Worm (Caenorhabditis elegans) whole organism, early embryonic: ENCODE results near the gene C16A3.2.

Experiments
- ama-1 ChIP-seq: fragments of 150-350 bp; optimal IDR thresholded peaks from 2 replicates; lab custom pipeline; 2014
- ceh-13 ChIP-seq: fragments of 200-800 bp; sonication (Bioruptor generic); optimal IDR thresholded peaks from 2 replicates; lab custom pipeline; 2018; ENCODE audit warnings: mild to moderate bottlenecking, missing genetic modification characterization, missing compliant biosample characterization
- ceh-36 ChIP-seq: sonication (generic microtip); optimal IDR thresholded peaks from 2 replicates; lab custom pipeline; 2016; ENCODE audit warnings: missing genetic modification characterization, inconsistent platforms, missing compliant biosample characterization
- ets-7 ChIP-seq: sonication (generic microtip); optimal IDR thresholded peaks from 2 replicates; lab custom pipeline; 2016; ENCODE audit warnings: missing genotype, missing genetic modification characterization, missing compliant biosample characterization
- flt-1 ChIP-seq: fragments of 200-800 bp; sonication (Bioruptor generic); IDR thresholded peaks from 2 replicates; pipeline ENCODE4 v1.3.6; 2022; ENCODE audit warnings: missing genetic modification characterization, missing compliant biosample characterization
- scrt-1 ChIP-seq: fragments of 200-800 bp; sonication (Bioruptor generic); IDR thresholded peaks from 2 replicates; pipeline ENCODE4 v1.3.6; 2022; ENCODE audit warnings: missing genetic modification characterization, missing compliant biosample characterization
- tbx-11 ChIP-seq: fragments of 200-800 bp; sonication (Bioruptor generic); IDR thresholded peaks from 2 replicates; pipeline ENCODE4 v1.3.6; 2022; ENCODE audit warnings: missing genetic modification characterization, missing compliant biosample characterization

DNA sequence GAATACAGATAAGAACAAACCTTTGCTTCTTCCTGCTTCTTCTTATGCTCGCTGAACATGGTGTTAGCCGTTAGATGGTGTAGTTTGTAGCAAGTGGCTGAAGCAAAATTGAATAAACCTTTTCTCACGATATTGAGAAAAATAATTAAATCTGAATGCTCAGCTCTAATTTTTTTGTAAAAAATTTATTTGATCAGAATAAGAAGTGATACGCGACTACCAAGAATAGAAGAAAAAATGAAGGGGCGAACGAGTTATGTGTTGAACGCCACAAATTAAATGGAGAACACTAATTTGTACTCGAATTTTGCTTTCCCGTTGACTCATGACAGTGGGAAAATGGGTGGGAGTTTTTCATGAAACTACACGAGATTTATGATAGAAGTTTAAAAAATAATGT is 46.4 kb upstream of the C16A3.2 start, which contains the start of gene C56G2.9:
- no peak for TF ChIP-seq ceh-13 (GFP tag; lab: Kevin White, UChicago)
- TF ChIP-seq ceh-36 (tag; lab: Kevin White, UChicago), result no peak
- no peak for TF ChIP-seq flt-1 (GFP tag; lab: Robert Waterston, UW)
- no peak for TF ChIP-seq ama-1 (lab: Kevin White, UChicago)
- TF ChIP-seq tbx-11, result no peak
- no peak for TF ChIP-seq scrt-1
- TF ChIP-seq ets-7 (tag; lab: Kevin White, UChicago), result no peak
